Worm (Caenorhabditis elegans): ENCODE measurements around the gene agr-1.

ce11 chrII:6820278-6820971 lies 45.4 kb upstream of the agr-1 start:
- TF ChIP-seq nhr-28 (tag; optimal IDR thresholded peaks at IDR 0.05) (no peak), unc-120 (tag; optimal IDR thresholded peaks at IDR 0.05; ENCODE audit: poor library complexity, severe bottlenecking) (no peak), nhr-76 (tag; optimal IDR thresholded peaks at IDR 0.05) (no peak), elt-1 (tag; optimal IDR thresholded peaks at IDR 0.05; ENCODE audit: borderline replicate concordance, insufficient read depth) (no peak), unc-39 (tag; optimal IDR thresholded peaks at IDR 0.05) (no peak), nhr-12 (tag; optimal IDR thresholded peaks at IDR 0.05) (no peak), ztf-11 (tag; optimal IDR thresholded peaks at IDR 0.05) (no peak), mls-2 (tag; optimal IDR thresholded peaks at IDR 0.05) (no peak), lsy-2 (tag; optimal IDR thresholded peaks at IDR 0.05) (no peak), unc-62 (GFP tag; optimal IDR thresholded peaks at IDR 0.05) (no peak), nhr-237 (tag; optimal IDR thresholded peaks at IDR 0.05) (no peak)
